Worm (Caenorhabditis elegans) whole organism, L4 larva: ENCODE results near the gene K02A6.1.

ENCODE experiments used
- F10B5.3 ChIP-seq: sonication (generic microtip); optimal IDR thresholded peaks from 2 replicates; lab custom pipeline; 2016; ENCODE audit warnings: mild to moderate bottlenecking, missing genetic modification characterization, missing compliant biosample characterization
- Y105C5A.15 ChIP-seq: fragments of 200-800 bp; sonication (Bioruptor generic); IDR thresholded peaks from 2 replicates; pipeline ENCODE4 v1.3.6; 2022; ENCODE audit warnings: missing genetic modification characterization, missing compliant biosample characterization
- attf-4 ChIP-seq: sonication (generic microtip); optimal IDR thresholded peaks from 3 replicates; lab custom pipeline; 2017; ENCODE audit warnings: missing biosample characterization, missing genetic modification characterization
- ceh-44 ChIP-seq: fragments of 200-800 bp; sonication (Bioruptor generic); IDR thresholded peaks from 2 replicates; pipeline ENCODE4 v1.3.6; 2022; ENCODE audit warnings: missing genetic modification reagents, missing genetic modification characterization, missing compliant biosample characterization
- hif-1 ChIP-seq, 2 experiments: sonication (generic microtip); optimal IDR thresholded peaks; 2 replicates each; lab custom pipeline; 2016 to 2017; ENCODE audit warnings: missing compliant biosample characterization in 2 of 2, missing genetic modification characterization in 2 of 2, missing genetic modification reagents in 2 of 2, missing genotype in 2 of 2, mild to moderate bottlenecking in 1 of 2
- lin-39 ChIP-seq: fragments of 150-350 bp; optimal IDR thresholded peaks from 2 replicates; lab custom pipeline; 2014; ENCODE audit warnings: missing biosample characterization, missing genetic modification reagents, missing genetic modification characterization
- mdl-1 ChIP-seq, 2 experiments: fragments of 150-350 bp in 1 of 2; sonication (generic microtip) in 1 of 2; optimal IDR thresholded peaks; 2 replicates each; lab custom pipeline; 2014 to 2017; ENCODE audit warnings: missing biosample characterization in 2 of 2, missing genetic modification characterization in 2 of 2
- mep-1 ChIP-seq: fragments of 150-350 bp; sonication (generic microtip); optimal IDR thresholded peaks from 3 replicates; lab custom pipeline; 2014; ENCODE audit warnings: missing biosample characterization, missing genetic modification characterization
- mxl-3 ChIP-seq: fragments of 200-800 bp; sonication (Bioruptor generic); optimal IDR thresholded peaks from 2 replicates; lab custom pipeline; 2018; ENCODE audit warnings: mild to moderate bottlenecking, missing genetic modification characterization, missing compliant biosample characterization
- pha-4 ChIP-seq, 2 experiments: fragments of 150-350 bp in 1 of 2; fragments of 200-800 bp in 1 of 2; sonication (Bioruptor generic) in 1 of 2; IDR thresholded peaks in 1 of 2; optimal IDR thresholded peaks in 1 of 2; 2 replicates each; pipeline versions ENCODE4 v1.3.6 to Lab custom; 2014 to 2022; ENCODE audit warnings: missing genetic modification characterization in 2 of 2, missing genetic modification reagents in 2 of 2, missing biosample characterization in 1 of 2, missing compliant biosample characterization in 1 of 2

DNA sequence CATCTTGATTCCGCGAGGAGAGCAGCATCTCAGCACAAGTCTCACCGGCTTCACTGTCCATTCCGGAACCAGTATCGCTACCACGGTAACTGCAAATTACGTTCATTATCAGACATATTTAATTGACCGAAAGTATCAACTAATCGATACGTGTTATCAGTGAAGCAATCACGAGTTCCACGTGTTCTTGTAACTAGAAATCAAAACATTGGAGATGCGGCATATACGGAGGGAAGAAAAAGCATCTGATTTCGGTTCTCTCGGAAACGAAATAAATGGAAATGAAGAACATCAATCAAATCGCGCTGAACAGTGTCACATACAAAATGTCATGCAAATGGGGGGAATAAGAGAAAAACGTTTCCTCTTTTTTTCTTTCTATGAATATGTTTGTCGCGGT, 26.3 kb upstream of the K02A6.1 start:
- no peak for TF ChIP-seq attf-4 (tag; lab: Kevin White, UChicago)
- no peak for TF ChIP-seq F10B5.3 (tag; lab: Kevin White, UChicago)
- TF ChIP-seq mxl-3: peak; percentile 46
- no peak for TF ChIP-seq hif-1 (tag; optimal IDR thresholded peaks at IDR 0.05; lab: Kevin White, UChicago)
- peak in 1 of 2 experiments; percentile 20 for TF ChIP-seq mdl-1 (tag; optimal IDR thresholded peaks at IDR 0.05; lab: Kevin White, UChicago)
- TF ChIP-seq Y105C5A.15 (GFP tag; lab: Robert Waterston, UW): no peak
- TF ChIP-seq mep-1: no peak
- TF ChIP-seq ceh-44 (GFP tag; lab: Robert Waterston, UW): no peak
- TF ChIP-seq pha-4 (GFP tag; IDR thresholded peaks at IDR 0.05; lab: Robert Waterston, UW): no peak
- TF ChIP-seq pha-4 (tag; optimal IDR thresholded peaks at IDR 0.05; lab: Kevin White, UChicago): no peak
- TF ChIP-seq lin-39 (tag; lab: Kevin White, UChicago): no peak
